Fruit fly (Drosophila melanogaster) whole organism, wandering third instar larva: Measurements from ENCODE around the gene CG6901.

Source experiments
- Abd-B ChIP-seq: fragments of >200 bp; optimal IDR thresholded peaks from 2 replicates; lab custom pipeline; 2017; ENCODE audit warnings: missing biosample characterization, missing genetic modification characterization
- CG32264 ChIP-seq: fragments of 200-800 bp; sonication (Bioruptor generic); optimal IDR thresholded peaks from 2 replicates; lab custom pipeline; 2016; ENCODE audit warnings: missing biosample characterization, missing genetic modification characterization
- CG9705 ChIP-seq: fragments of 200-800 bp; sonication (Bioruptor generic); optimal IDR thresholded peaks from 2 replicates; lab custom pipeline; 2018; ENCODE audit warnings: missing biosample characterization, mild to moderate bottlenecking, missing genetic modification characterization
- CrebA ChIP-seq: fragments of 200-800 bp; sonication (Bioruptor generic); optimal IDR thresholded peaks from 2 replicates; lab custom pipeline; 2016; ENCODE audit warnings: missing biosample characterization, mild to moderate bottlenecking, missing genetic modification characterization, borderline replicate concordance
- Dfd ChIP-seq: fragments of >200 bp; optimal IDR thresholded peaks from 2 replicates; lab custom pipeline; 2017; ENCODE audit warnings: missing biosample characterization, missing genetic modification characterization
- GATAd ChIP-seq: sonication (Bioruptor generic); optimal IDR thresholded peaks from 2 replicates; lab custom pipeline; 2016; ENCODE audit warnings: missing biosample characterization, missing genetic modification characterization
- HLH106 ChIP-seq: fragments of 200-800 bp; optimal IDR thresholded peaks from 3 replicates; lab custom pipeline; 2019; ENCODE audit warnings: missing biosample characterization, mild to moderate bottlenecking, missing genetic modification characterization, moderate library complexity
- Hnf4 ChIP-seq: fragments of 200-800 bp; sonication (Bioruptor generic); optimal IDR thresholded peaks from 2 replicates; lab custom pipeline; 2016; ENCODE audit warnings: missing biosample characterization, mild to moderate bottlenecking, missing genetic modification characterization
- Hr78 ChIP-seq: fragments of >200 bp; optimal IDR thresholded peaks from 2 replicates; lab custom pipeline; 2017; ENCODE audit warnings: missing biosample characterization, missing genetic modification characterization
- Hr83 ChIP-seq: fragments of 200-300 bp; sonication (Bioruptor generic); optimal IDR thresholded peaks from 2 replicates; lab custom pipeline; 2016; ENCODE audit warnings: missing biosample characterization, mild to moderate bottlenecking, missing genetic modification characterization, moderate library complexity; ENCODE audit not compliant: poor library complexity, severe bottlenecking
- Jra ChIP-seq: sonication (Bioruptor generic); optimal IDR thresholded peaks from 2 replicates; lab custom pipeline; 2016; ENCODE audit warnings: missing biosample characterization, missing genetic modification characterization
- Mio ChIP-seq: sonication (Bioruptor generic); optimal IDR thresholded peaks from 2 replicates; lab custom pipeline; 2016; ENCODE audit warnings: missing biosample characterization, missing genetic modification characterization
- Myc ChIP-seq: fragments of >200 bp; optimal IDR thresholded peaks from 2 replicates; lab custom pipeline; 2017
- OdsH ChIP-seq: fragments of 200-800 bp; sonication (Bioruptor generic); optimal IDR thresholded peaks from 2 replicates; lab custom pipeline; 2016; ENCODE audit warnings: missing biosample characterization, mild to moderate bottlenecking, missing genetic modification characterization
- Rel ChIP-seq, 2 experiments: fragments of 200-800 bp; sonication (Bioruptor generic) in 1 of 2; optimal IDR thresholded peaks; 2 replicates in 1 of 2; 3 replicates in 1 of 2; lab custom pipeline; 2016 to 2019; ENCODE audit warnings: mild to moderate bottlenecking in 2 of 2, missing biosample characterization in 2 of 2, missing genetic modification characterization in 2 of 2, moderate library complexity in 1 of 2
- Sp1 ChIP-seq: fragments of 200-800 bp; sonication (Bioruptor generic); optimal IDR thresholded peaks from 3 replicates; lab custom pipeline; 2019; ENCODE audit warnings: missing biosample characterization, mild to moderate bottlenecking, missing genetic modification characterization, moderate library complexity
- Vsx2 ChIP-seq: fragments of 200-300, 225-300 bp; sonication (Bioruptor generic); optimal IDR thresholded peaks from 2 replicates; lab custom pipeline; 2018; ENCODE audit warnings: missing biosample characterization, missing genetic modification characterization; ENCODE audit not compliant: partially characterized antibody
- br ChIP-seq: fragments of 200-800 bp; sonication (Bioruptor generic); optimal IDR thresholded peaks from 2 replicates; lab custom pipeline; 2016; ENCODE audit warnings: missing biosample characterization, missing genetic modification characterization
- brk ChIP-seq: fragments of 200-800 bp; sonication (Bioruptor generic); optimal IDR thresholded peaks from 2 replicates; lab custom pipeline; 2016; ENCODE audit warnings: missing biosample characterization, mild to moderate bottlenecking, missing genetic modification characterization
- dl ChIP-seq, 2 experiments: fragments of 175-275, 200-275 bp in 1 of 2; fragments of 200-275 bp in 1 of 2; sonication (Bioruptor generic); optimal IDR thresholded peaks; lab custom pipeline; 2018; ENCODE audit warnings: mild to moderate bottlenecking in 2 of 2, missing biosample characterization in 2 of 2, missing genetic modification characterization in 2 of 2, moderate library complexity in 2 of 2; ENCODE audit not compliant: partially characterized antibody in 2 of 2, insufficient read depth in 1 of 2
- dmrt93B ChIP-seq: fragments of 200-800 bp; sonication (Bioruptor generic); optimal IDR thresholded peaks from 2 replicates; lab custom pipeline; 2018; ENCODE audit warnings: missing biosample characterization, mild to moderate bottlenecking, missing genetic modification characterization
- dsf ChIP-seq: sonication (Bioruptor generic); optimal IDR thresholded peaks from 2 replicates; lab custom pipeline; 2016; ENCODE audit warnings: missing biosample characterization, missing genetic modification characterization, borderline replicate concordance
- foxo ChIP-seq, 2 experiments: fragments of 200-800 bp; sonication (Bioruptor generic); optimal IDR thresholded peaks; 2 replicates in 1 of 2; 3 replicates in 1 of 2; lab custom pipeline; 2016 to 2017; ENCODE audit warnings: missing biosample characterization in 2 of 2, missing genetic modification characterization in 2 of 2
- fru ChIP-seq: fragments of 200-800 bp; sonication (Bioruptor generic); optimal IDR thresholded peaks from 3 replicates; lab custom pipeline; 2016; ENCODE audit warnings: missing biosample characterization, mild to moderate bottlenecking, missing genetic modification characterization
- h ChIP-seq: fragments of 200-800 bp; sonication (Bioruptor generic); optimal IDR thresholded peaks from 3 replicates; lab custom pipeline; 2016; ENCODE audit warnings: missing biosample characterization, mild to moderate bottlenecking, missing genetic modification characterization
- jim ChIP-seq: fragments of 175-275, 200-325 bp; sonication (Bioruptor generic); optimal IDR thresholded peaks from 2 replicates; lab custom pipeline; 2016; ENCODE audit warnings: missing biosample characterization, mild to moderate bottlenecking, missing genetic modification characterization
- lola ChIP-seq: fragments of >200 bp; optimal IDR thresholded peaks from 2 replicates; lab custom pipeline; 2017; ENCODE audit warnings: missing biosample characterization, missing genetic modification characterization
- pan ChIP-seq: fragments of >200 bp; optimal IDR thresholded peaks from 2 replicates; lab custom pipeline; 2017
- psq ChIP-seq: fragments of 200-800 bp; sonication (Bioruptor generic); optimal IDR thresholded peaks from 3 replicates; lab custom pipeline; 2017; ENCODE audit warnings: missing biosample characterization, mild to moderate bottlenecking, missing genetic modification characterization, moderate library complexity
- rgr ChIP-seq: fragments of 200-800 bp; sonication (Bioruptor generic); optimal IDR thresholded peaks from 3 replicates; lab custom pipeline; 2016; ENCODE audit warnings: missing biosample characterization, mild to moderate bottlenecking, missing genetic modification characterization
- sage ChIP-seq: fragments of 200-800 bp; sonication (Bioruptor generic); optimal IDR thresholded peaks from 2 replicates; lab custom pipeline; 2016; ENCODE audit warnings: missing biosample characterization, mild to moderate bottlenecking, missing genetic modification characterization
- sv ChIP-seq: fragments of 200-800 bp; sonication (Bioruptor generic); optimal IDR thresholded peaks from 3 replicates; lab custom pipeline; 2016; ENCODE audit warnings: missing biosample characterization, missing genetic modification characterization
- usp ChIP-seq: fragments of >200 bp; optimal IDR thresholded peaks from 2 replicates; lab custom pipeline; 2017; ENCODE audit warnings: missing biosample characterization, missing genetic modification characterization
- woc ChIP-seq: sonication (Bioruptor generic); optimal IDR thresholded peaks from 2 replicates; lab custom pipeline; 2016; ENCODE audit warnings: missing biosample characterization, mild to moderate bottlenecking, missing genetic modification characterization

The CG6901 gene

dm6 chr3R:16309302-16310080 is 13.7 kb upstream of the CG6901 start (continued):
- peak; percentile 20 for TF ChIP-seq sv (GFP tag; lab: Kevin White, UChicago)
- no peak for TF ChIP-seq brk
- TF ChIP-seq dl (GFP tag; optimal IDR thresholded peaks at IDR 0.05; lab: Kevin White, UChicago; ENCODE audit: insufficient read depth in 1 of 2, partially characterized antibody in 2 of 2): no peak
- peak; percentile 18 for TF ChIP-seq HLH106 (tag; lab: Kevin White, UChicago)
- no peak for TF ChIP-seq Sp1 (GFP tag; lab: Kevin White, UChicago)
- no peak for TF ChIP-seq dmrt93B
- TF ChIP-seq, all 38 proteins: peak for 8

- peak; percentile 33 for TF ChIP-seq Myc (lab: Kevin White, UChicago)
- TF ChIP-seq h (GFP tag; lab: Kevin White, UChicago): peak; percentile 34
- TF ChIP-seq pan (lab: Kevin White, UChicago): no peak
- no peak for TF ChIP-seq dmrt93B
Measured at dm6 chr3R:16310081-16310493, 13.1 kb upstream of the CG6901 start.

dm6 chr3R:16316747-16317146 is 6.5 kb upstream of the CG6901 start:
- TF ChIP-seq Abd-B (GFP tag; lab: Kevin White, UChicago): no peak
- peak in 1 of 2 experiments; percentile 40 for TF ChIP-seq dl (GFP tag; optimal IDR thresholded peaks at IDR 0.05; lab: Kevin White, UChicago; ENCODE audit: insufficient read depth in 1 of 2, partially characterized antibody in 2 of 2)
- peak; percentile 1 for TF ChIP-seq fru
- peak; percentile 46 for TF ChIP-seq psq (GFP tag; lab: Kevin White, UChicago)
- TF ChIP-seq Vsx2 (GFP tag; lab: Kevin White, UChicago): peak; percentile 72
- no peak for TF ChIP-seq Dfd (GFP tag; lab: Kevin White, UChicago)
- TF ChIP-seq Sp1 (GFP tag; lab: Kevin White, UChicago): peak; percentile 19
- no peak for TF ChIP-seq Jra (GFP tag; lab: Kevin White, UChicago)
- no peak for TF ChIP-seq h (GFP tag; lab: Kevin White, UChicago)
- peak; percentile 67 for TF ChIP-seq Rel (GFP tag; optimal IDR thresholded peaks at IDR 0.05; lab: Kevin White, UChicago)
- TF ChIP-seq Rel (tag; optimal IDR thresholded peaks at IDR 0.05; lab: Kevin White, UChicago): no peak
- peak; percentile 19 for TF ChIP-seq sage

- TF ChIP-seq Hnf4 (GFP tag; lab: Kevin White, UChicago) (no peak), Hr78 (GFP tag; lab: Kevin White, UChicago) (no peak), psq (GFP tag; lab: Kevin White, UChicago) (no peak), HLH106 (tag; lab: Kevin White, UChicago) (no peak), usp (GFP tag; lab: Kevin White, UChicago) (no peak), Rel (GFP tag; optimal IDR thresholded peaks at IDR 0.05; lab: Kevin White, UChicago) (no peak), Rel (tag; optimal IDR thresholded peaks at IDR 0.05; lab: Kevin White, UChicago) (no peak), Mio (GFP tag; lab: Kevin White, UChicago) (no peak), Vsx2 (GFP tag; lab: Kevin White, UChicago) (no peak), woc (GFP tag; lab: Kevin White, UChicago) (no peak), Hr83 (no peak), lola (GFP tag; lab: Kevin White, UChicago) (no peak), OdsH (GFP tag; lab: Kevin White, UChicago) (no peak), sv (GFP tag; lab: Kevin White, UChicago) (no peak), sage (no peak), CG9705 (no peak), Abd-B (GFP tag; lab: Kevin White, UChicago) (no peak), rgr (GFP tag; lab: Kevin White, UChicago) (no peak), br (no peak), h (GFP tag; lab: Kevin White, UChicago) (no peak), pan (lab: Kevin White, UChicago) (no peak)
Measured at dm6 chr3R:16321538-16321937, 1.7 kb upstream of the CG6901 start, which contains the start of gene CG44044. Gene CG44044 (plus strand): TSS chr3R:16321838.

- TF ChIP-seq Rel (GFP tag; optimal IDR thresholded peaks at IDR 0.05; lab: Kevin White, UChicago) (no peak), Rel (tag; optimal IDR thresholded peaks at IDR 0.05; lab: Kevin White, UChicago) (no peak), jim (GFP tag; lab: Kevin White, UChicago) (no peak), psq (GFP tag; lab: Kevin White, UChicago) (no peak), CrebA (GFP tag; lab: Kevin White, UChicago) (no peak), dsf (GFP tag; lab: Kevin White, UChicago) (no peak), Dfd (GFP tag; lab: Kevin White, UChicago) (no peak), pan (lab: Kevin White, UChicago) (no peak), br (no peak), Sp1 (GFP tag; lab: Kevin White, UChicago) (no peak), woc (GFP tag; lab: Kevin White, UChicago) (no peak), HLH106 (tag; lab: Kevin White, UChicago) (no peak), CG32264 (GFP tag; lab: Kevin White, UChicago) (no peak), Vsx2 (GFP tag; lab: Kevin White, UChicago) (no peak), foxo (GFP tag; optimal IDR thresholded peaks at IDR 0.05; lab: Kevin White, UChicago) (no peak), Myc (lab: Kevin White, UChicago) (no peak), lola (GFP tag; lab: Kevin White, UChicago) (no peak), fru (no peak), GATAd (GFP tag; lab: Kevin White, UChicago) (no peak), Abd-B (GFP tag; lab: Kevin White, UChicago) (no peak)
Measured at dm6 chr3R:16325192-16325591, 2.0 kb downstream of the CG6901 start, which contains the start of gene CG17929. Gene CG17929 (plus strand): TSS chr3R:16325492.
